Worm (Caenorhabditis elegans) whole organism, mixed stage, embryonic: Measurements from ENCODE around the gene F59H6.14.

ENCODE experiments used
- elt-3 ChIP-seq: fragments of 150-350 bp; optimal IDR thresholded peaks from 2 replicates; lab custom pipeline; 2014; ENCODE audit warnings: missing biosample characterization, missing genetic modification characterization
- flh-1 ChIP-seq: fragments of 200-800 bp; sonication (Bioruptor generic); optimal IDR thresholded peaks from 2 replicates; lab custom pipeline; 2018; ENCODE audit warnings: mild to moderate bottlenecking, missing genetic modification characterization, moderate library complexity, missing compliant biosample characterization
- tbx-8 ChIP-seq: fragments of 200-800 bp; sonication (Bioruptor generic); optimal IDR thresholded peaks from 2 replicates; lab custom pipeline; 2018; ENCODE audit warnings: mild to moderate bottlenecking, missing genetic modification characterization, moderate library complexity, missing compliant biosample characterization

ce11 chrII:2083726-2084179, 50.4 kb downstream of the F59H6.14 start, which contains the start of the genes T16A1.5 and fbxc-49:
- no peak for TF ChIP-seq elt-3 (tag; lab: Kevin White, UChicago)
- TF ChIP-seq tbx-8 (GFP tag; lab: Kevin White, UChicago) = no peak
- TF ChIP-seq flh-1 (GFP tag; lab: Kevin White, UChicago) = no peak
